Fruit fly (Drosophila melanogaster) whole organism, embryonic: ENCODE measurements around the gene CG34134.

Source experiments
- Abd-B ChIP-seq: fragments of 200-800 bp; sonication (Bioruptor generic); optimal IDR thresholded peaks from 2 replicates; lab custom pipeline; 2018; ENCODE audit warnings: missing biosample characterization, mild to moderate bottlenecking, missing genetic modification characterization, moderate library complexity
- Bgb ChIP-seq: fragments of 200-800 bp; sonication (Bioruptor generic); IDR thresholded peaks from 2 replicates; pipeline ENCODE4 v1.3.6; 2022; ENCODE audit warnings: missing biosample characterization, missing genetic modification characterization; ENCODE audit not compliant: partially characterized antibody
- CG10654 ChIP-seq: fragments of 200-800 bp; sonication (Bioruptor generic); optimal IDR thresholded peaks from 2 replicates; lab custom pipeline; 2016; ENCODE audit warnings: missing biosample characterization, missing genetic modification characterization
- CG12155 ChIP-seq: fragments of 200-800 bp; sonication (Bioruptor generic); optimal IDR thresholded peaks from 3 replicates; lab custom pipeline; 2016; ENCODE audit warnings: missing biosample characterization, missing genetic modification characterization
- CG12744 ChIP-seq: fragments of 200-800 bp; sonication (Bioruptor generic); optimal IDR thresholded peaks from 2 replicates; lab custom pipeline; 2016; ENCODE audit warnings: missing biosample characterization, missing genetic modification characterization
- CG15011 ChIP-seq: fragments of 200-800 bp; sonication (Bioruptor generic); optimal IDR thresholded peaks from 3 replicates; lab custom pipeline; 2018; ENCODE audit warnings: missing biosample characterization, mild to moderate bottlenecking, missing genetic modification characterization
- CG16863 ChIP-seq: fragments of 200-800 bp; sonication (Bioruptor generic); optimal IDR thresholded peaks from 3 replicates; lab custom pipeline; 2016; ENCODE audit warnings: missing biosample characterization, missing genetic modification characterization
- CG17186 ChIP-seq: fragments of 200-800 bp; sonication (Bioruptor generic); optimal IDR thresholded peaks from 3 replicates; lab custom pipeline; 2017; ENCODE audit warnings: missing biosample characterization, missing genetic modification reagents, missing genetic modification characterization
- CG17385 ChIP-seq: fragments of 200-800 bp; sonication (Bioruptor generic); optimal IDR thresholded peaks from 3 replicates; lab custom pipeline; 2018; ENCODE audit warnings: missing biosample characterization, mild to moderate bottlenecking, missing genetic modification characterization
- CG18262 ChIP-seq: fragments of 200-800 bp; optimal IDR thresholded peaks from 3 replicates; lab custom pipeline; 2019; ENCODE audit warnings: missing biosample characterization, mild to moderate bottlenecking, missing genetic modification characterization, moderate library complexity
- CG2199 ChIP-seq: fragments of 200-800 bp; sonication (Bioruptor generic); IDR thresholded peaks from 3 replicates; pipeline ENCODE4 v1.3.6; 2022; ENCODE audit warnings: missing biosample characterization, missing genetic modification characterization
- CG2712 ChIP-seq: fragments of 200-800 bp; optimal IDR thresholded peaks from 3 replicates; lab custom pipeline; 2019; ENCODE audit warnings: missing biosample characterization, mild to moderate bottlenecking, missing genetic modification characterization, moderate library complexity
- CG30403 ChIP-seq: fragments of 200-800 bp; sonication (Bioruptor generic); optimal IDR thresholded peaks from 3 replicates; lab custom pipeline; 2016; ENCODE audit warnings: missing biosample characterization, missing genetic modification characterization
- CG4820 ChIP-seq: fragments of 200-800 bp; sonication (Bioruptor generic); optimal IDR thresholded peaks from 3 replicates; lab custom pipeline; 2016; ENCODE audit warnings: missing biosample characterization, missing genetic modification characterization
- CG7786 ChIP-seq: fragments of 200-800 bp; sonication (Bioruptor generic); optimal IDR thresholded peaks from 2 replicates; lab custom pipeline; 2016; ENCODE audit warnings: missing biosample characterization, missing genetic modification characterization
- CG7963 ChIP-seq: fragments of 200-800 bp; sonication (Bioruptor generic); IDR thresholded peaks from 3 replicates; pipeline ENCODE4 v1.3.6; 2022; ENCODE audit warnings: missing biosample characterization, missing genetic modification characterization; ENCODE audit not compliant: partially characterized antibody
- CG8089 ChIP-seq: fragments of 200-800 bp; sonication (Bioruptor generic); optimal IDR thresholded peaks from 3 replicates; lab custom pipeline; 2016; ENCODE audit warnings: missing biosample characterization, missing genetic modification characterization
- CG8388 ChIP-seq: fragments of 200-800 bp; sonication (Bioruptor generic); optimal IDR thresholded peaks from 2 replicates; lab custom pipeline; 2019; ENCODE audit warnings: missing biosample characterization, mild to moderate bottlenecking, missing genetic modification characterization, moderate library complexity
- CTCF ChIP-seq: fragments of 200-800 bp; sonication (Bioruptor generic); optimal IDR thresholded peaks from 2 replicates; lab custom pipeline; 2017; ENCODE audit warnings: missing biosample characterization, mild to moderate bottlenecking, missing genetic modification characterization, moderate library complexity
- Eip74EF ChIP-seq, 2 experiments: fragments of 200-800 bp in 1 of 2; fragments of >200 bp in 1 of 2; sonication (Bioruptor generic) in 1 of 2; optimal IDR thresholded peaks; 2 replicates each; lab custom pipeline; 2017 to 2019; ENCODE audit warnings: missing biosample characterization in 2 of 2, missing genetic modification characterization in 2 of 2, mild to moderate bottlenecking in 1 of 2, moderate library complexity in 1 of 2
- Fer2 ChIP-seq: fragments of 200-800 bp; sonication (Bioruptor generic); optimal IDR thresholded peaks from 2 replicates; lab custom pipeline; 2018; ENCODE audit warnings: missing biosample characterization, mild to moderate bottlenecking, missing genetic modification characterization, moderate library complexity
- Hr78 ChIP-seq, 2 experiments: fragments of 200-800 bp in 1 of 2; fragments of >200 bp in 1 of 2; sonication (Bioruptor generic) in 1 of 2; optimal IDR thresholded peaks; 2 replicates each; lab custom pipeline; 2017 to 2019; ENCODE audit warnings: missing biosample characterization in 2 of 2, missing genetic modification characterization in 2 of 2, mild to moderate bottlenecking in 1 of 2, moderate library complexity in 1 of 2
- Neu2 ChIP-seq: fragments of 200-800 bp; sonication (Bioruptor generic); optimal IDR thresholded peaks from 3 replicates; lab custom pipeline; 2016; ENCODE audit warnings: missing biosample characterization, missing genetic modification characterization, borderline replicate concordance
- Oli ChIP-seq: fragments of 200-800 bp; sonication (Bioruptor generic); optimal IDR thresholded peaks from 2 replicates; lab custom pipeline; 2018; ENCODE audit warnings: missing biosample characterization, mild to moderate bottlenecking, missing genetic modification characterization, moderate library complexity
- Rx ChIP-seq: fragments of 200-800 bp; sonication (Bioruptor generic); IDR thresholded peaks from 2 replicates; pipeline ENCODE4 v1.3.6; 2022; ENCODE audit warnings: missing biosample characterization, missing genetic modification characterization
- Sry-δ ChIP-seq: fragments of 200-800 bp; sonication (Bioruptor generic); optimal IDR thresholded peaks from 2 replicates; lab custom pipeline; 2016; ENCODE audit warnings: missing biosample characterization, missing genetic modification characterization
- TFAM ChIP-seq: fragments of 200-800 bp; sonication (Bioruptor generic); optimal IDR thresholded peaks from 2 replicates; lab custom pipeline; 2017; ENCODE audit warnings: missing biosample characterization, missing genetic modification characterization, inconsistent platforms
- Taf1 ChIP-seq: fragments of 200-800 bp; sonication (Bioruptor generic); IDR thresholded peaks from 2 replicates; pipeline ENCODE4 v1.3.6; 2022; ENCODE audit warnings: missing biosample characterization, missing genetic modification characterization
- ato ChIP-seq: fragments of 200-800 bp; sonication (Bioruptor generic); IDR thresholded peaks from 2 replicates; pipeline ENCODE4 v1.3.6; 2022; ENCODE audit warnings: missing biosample characterization, missing genetic modification characterization; ENCODE audit not compliant: partially characterized antibody
- az2 ChIP-seq: fragments of 200-800 bp; sonication (Bioruptor generic); optimal IDR thresholded peaks from 3 replicates; lab custom pipeline; 2016; ENCODE audit warnings: missing biosample characterization, missing genetic modification characterization
- bab2 ChIP-seq: fragments of 200-800 bp; sonication (Bioruptor generic); optimal IDR thresholded peaks from 2 replicates; lab custom pipeline; 2016; ENCODE audit warnings: missing biosample characterization, missing genetic modification characterization
- bowl ChIP-seq: fragments of 200-800 bp; sonication (Bioruptor generic); IDR thresholded peaks from 2 replicates; pipeline ENCODE4 v1.3.6; 2022; ENCODE audit warnings: missing biosample characterization, missing genetic modification characterization
- chm ChIP-seq: fragments of 200-800 bp; sonication (Bioruptor generic); IDR thresholded peaks from 2 replicates; pipeline ENCODE4 v1.3.6; 2022; ENCODE audit warnings: missing biosample characterization, missing genetic modification characterization
- ems ChIP-seq: fragments of 200-800 bp; sonication (Bioruptor generic); optimal IDR thresholded peaks from 3 replicates; lab custom pipeline; 2016; ENCODE audit warnings: missing biosample characterization, missing genetic modification characterization
- gcm2 ChIP-seq: fragments of 200-800 bp; sonication (Bioruptor generic); optimal IDR thresholded peaks from 2 replicates; lab custom pipeline; 2016; ENCODE audit warnings: missing biosample characterization, missing genetic modification characterization
- gt ChIP-seq: fragments of 200-800 bp; sonication (Bioruptor generic); IDR thresholded peaks from 2 replicates; pipeline ENCODE4 v1.3.6; 2022; ENCODE audit warnings: missing biosample characterization, missing genetic modification characterization
- ind ChIP-seq: fragments of 200-800 bp; sonication (Bioruptor generic); optimal IDR thresholded peaks from 3 replicates; lab custom pipeline; 2016; ENCODE audit warnings: missing biosample characterization, missing genetic modification characterization
- kah ChIP-seq: fragments of 200-800 bp; sonication (Bioruptor generic); optimal IDR thresholded peaks from 2 replicates; lab custom pipeline; 2018; ENCODE audit warnings: missing biosample characterization, mild to moderate bottlenecking, missing genetic modification characterization
- kay ChIP-seq: fragments of 200-800 bp; sonication (Bioruptor generic); optimal IDR thresholded peaks from 2 replicates; lab custom pipeline; 2016; ENCODE audit warnings: missing biosample characterization, missing genetic modification characterization
- kni ChIP-seq: fragments of 200-800 bp; sonication (Bioruptor generic); optimal IDR thresholded peaks from 3 replicates; lab custom pipeline; 2017; ENCODE audit warnings: mild to moderate bottlenecking, missing biosample characterization, missing genetic modification reagents, missing genetic modification characterization
- sens-2 ChIP-seq: fragments of 200-800 bp; sonication (Bioruptor generic); IDR thresholded peaks from 2 replicates; pipeline ENCODE4 v1.3.6; 2022; ENCODE audit warnings: missing biosample characterization, missing genetic modification characterization
- shn ChIP-seq: fragments of 200-800 bp; sonication (Bioruptor generic); optimal IDR thresholded peaks from 3 replicates; lab custom pipeline; 2016; ENCODE audit warnings: missing biosample characterization, missing genetic modification characterization
- tap ChIP-seq: fragments of 200-800 bp; optimal IDR thresholded peaks from 3 replicates; lab custom pipeline; 2019; ENCODE audit warnings: missing biosample characterization, mild to moderate bottlenecking, missing genetic modification characterization, moderate library complexity
- tgo ChIP-seq: fragments of 200-800 bp; sonication (Bioruptor generic); IDR thresholded peaks from 3 replicates; pipeline ENCODE4 v1.3.6; 2022; ENCODE audit warnings: missing biosample characterization, missing genetic modification characterization
- ttk ChIP-seq: fragments of 200-800 bp; sonication (Bioruptor generic); IDR thresholded peaks from 2 replicates; pipeline ENCODE4 v2.1.2; 2022; ENCODE audit warnings: missing biosample characterization, missing genetic modification characterization
- tup ChIP-seq: fragments of 200-800 bp; sonication (Bioruptor generic); optimal IDR thresholded peaks from 2 replicates; lab custom pipeline; 2016; ENCODE audit warnings: missing biosample characterization, mild to moderate bottlenecking, missing genetic modification characterization, moderate library complexity
- twi ChIP-seq: fragments of 200-800 bp; optimal IDR thresholded peaks from 2 replicates; lab custom pipeline; 2019; ENCODE audit warnings: missing biosample characterization, mild to moderate bottlenecking, missing genetic modification characterization, moderate library complexity
- wor ChIP-seq: fragments of 200-800 bp; sonication (Bioruptor generic); IDR thresholded peaks from 2 replicates; pipeline ENCODE4 v1.3.6; 2022; ENCODE audit warnings: missing biosample characterization, missing genetic modification characterization
- zen2 ChIP-seq: fragments of 200-800 bp; sonication (Bioruptor generic); IDR thresholded peaks from 3 replicates; pipeline ENCODE4 v1.3.6; 2022; ENCODE audit warnings: missing biosample characterization, missing genetic modification characterization; ENCODE audit not compliant: partially characterized antibody
- zf30C ChIP-seq: fragments of 200-800 bp; sonication (Bioruptor generic); optimal IDR thresholded peaks from 3 replicates; lab custom pipeline; 2018; ENCODE audit warnings: missing biosample characterization, mild to moderate bottlenecking, missing genetic modification characterization

CG34134 gene

dm6 chr2L:8204996-8205567 is 14.5 kb upstream of the CG34134 start, which contains the start of gene SLC5A11 (continued):
- TF ChIP-seq wor (GFP tag; lab: Robert Waterston, UW) (peak; percentile 82), az2 (peak; percentile 91), tup (GFP tag; lab: Kevin White, UChicago) (peak; percentile 97), kay (GFP tag; lab: Kevin White, UChicago) (peak; percentile 82), tap (tag; lab: Kevin White, UChicago) (peak; percentile 95), Neu2 (peak; percentile 80), ttk (peak; percentile 97), Fer2 (tag; lab: Kevin White, UChicago) (peak; percentile 90), Bgb (peak; percentile 38; the same call in 1 of the 2 replicates), CG18262 (peak; percentile 96), CG2199 (GFP tag; lab: Robert Waterston, UW) (peak; percentile 91), Hr78 (GFP tag; optimal IDR thresholded peaks at IDR 0.05; lab: Kevin White, UChicago) (peak in 1 of 2 experiments; percentile 86), CTCF (peak; percentile 50), CG4820 (peak; percentile 99), CG17385 (GFP tag; lab: Kevin White, UChicago) (peak; percentile 93), ems (GFP tag; lab: Kevin White, UChicago) (peak; percentile 99), gt (GFP tag; lab: Robert Waterston, UW) (peak; percentile 83; the same call in 1 of the 2 replicates), CG8089 (GFP tag; lab: Kevin White, UChicago) (peak; percentile 31), TFAM (GFP tag; lab: Kevin White, UChicago) (peak; percentile 40), tgo (GFP tag; lab: Robert Waterston, UW) (peak; percentile 98), Taf1 (GFP tag; lab: Robert Waterston, UW) (peak; percentile 99), Oli (peak; percentile 94), shn (GFP tag; lab: Kevin White, UChicago) (peak; percentile 56), twi (tag; lab: Kevin White, UChicago) (peak; percentile 72), Rx (peak; percentile 85), bab2 (GFP tag; lab: Kevin White, UChicago) (peak; percentile 99), zf30C (no peak), CG2712 (peak; percentile 98), CG16863 (GFP tag; lab: Kevin White, UChicago) (peak; percentile 65), CG15011 (peak; percentile 95), chm (peak; percentile 98), CG10654 (GFP tag; lab: Kevin White, UChicago) (peak; percentile 98), ind (GFP tag; lab: Kevin White, UChicago) (peak; percentile 96), CG7963 (no peak), zen2 (GFP tag; lab: Robert Waterston, UW) (no peak), kni (GFP tag; lab: Kevin White, UChicago) (peak; percentile 83), CG17186 (GFP tag; lab: Kevin White, UChicago) (peak; percentile 75), kah (GFP tag; lab: Kevin White, UChicago) (peak; percentile 89), Eip74EF (GFP tag; optimal IDR thresholded peaks at IDR 0.05; lab: Kevin White, UChicago) (peak in 1 of 2 experiments; percentile 100), gcm2 (peak; percentile 89), CG7786 (peak; percentile 78), sens-2 (GFP tag; lab: Robert Waterston, UW) (peak; percentile 95), Sry-δ (GFP tag; lab: Kevin White, UChicago) (peak; percentile 75), Abd-B (GFP tag; lab: Kevin White, UChicago) (peak; percentile 99), bowl (GFP tag; lab: Robert Waterston, UW) (peak; percentile 82; the same call in 1 of the 2 replicates), ato (no peak), CG30403 (peak; percentile 97), CG8388 (GFP tag; lab: Kevin White, UChicago) (peak; percentile 94), CG12155 (GFP tag; lab: Kevin White, UChicago) (peak; percentile 98), CG12744 (GFP tag; lab: Kevin White, UChicago) (peak; percentile 47)
